Worm (Caenorhabditis elegans) whole organism, L4 larva: ENCODE measurements around the gene nlp-57.

Experiments
- F49E8.2 ChIP-seq: sonication (generic microtip); optimal IDR thresholded peaks from 2 replicates; lab custom pipeline; 2016; ENCODE audit warnings: missing compliant biosample characterization, mild to moderate bottlenecking, missing genetic modification characterization, borderline replicate concordance
- R02D3.7 ChIP-seq: fragments of 150-350 bp; sonication (generic microtip); optimal IDR thresholded peaks from 3 replicates; lab custom pipeline; 2014; ENCODE audit warnings: missing biosample characterization, missing genetic modification characterization
- T20F7.1 ChIP-seq: fragments of 200-800 bp; sonication (Bioruptor generic); optimal IDR thresholded peaks from 2 replicates; lab custom pipeline; 2018; ENCODE audit warnings: mild to moderate bottlenecking, missing genetic modification characterization, missing compliant biosample characterization
- Y5F2A.4 ChIP-seq: fragments of 200-800 bp; sonication (Bioruptor generic); optimal IDR thresholded peaks from 2 replicates; lab custom pipeline; 2018; ENCODE audit warnings: mild to moderate bottlenecking, missing genetic modification characterization, missing compliant biosample characterization
- ZK337.2 ChIP-seq: fragments of 200-800 bp; sonication (Bioruptor generic); IDR thresholded peaks from 2 replicates; pipeline ENCODE4 v1.3.6; 2022; ENCODE audit warnings: missing genetic modification reagents, missing genetic modification characterization, missing compliant biosample characterization
- ZK546.5 ChIP-seq, 2 experiments: sonication (generic microtip); optimal IDR thresholded peaks; 2 replicates each; lab custom pipeline; 2017; ENCODE audit warnings: missing biosample characterization in 2 of 2, missing genetic modification characterization in 2 of 2
- aha-1 ChIP-seq: fragments of 150-350 bp; peaks from one replicate; lab custom pipeline; 2014; ENCODE audit warnings: missing biosample characterization, missing genetic modification characterization
- attf-4 ChIP-seq: sonication (generic microtip); optimal IDR thresholded peaks from 3 replicates; lab custom pipeline; 2017; ENCODE audit warnings: missing biosample characterization, missing genetic modification characterization
- ceh-62 ChIP-seq: sonication (generic microtip); optimal IDR thresholded peaks from 2 replicates; lab custom pipeline; 2017; ENCODE audit warnings: missing biosample characterization, missing genetic modification characterization
- ceh-82 ChIP-seq: sonication (generic microtip); optimal IDR thresholded peaks from 2 replicates; lab custom pipeline; 2017; ENCODE audit warnings: missing biosample characterization, missing genetic modification characterization
- daf-16 ChIP-seq, 3 experiments: sonication (generic microtip); optimal IDR thresholded peaks; 2 replicates each; lab custom pipeline; 2016 to 2017; ENCODE audit warnings: missing genetic modification characterization in 3 of 3, missing genetic modification reagents in 3 of 3, mild to moderate bottlenecking in 2 of 3, missing compliant biosample characterization in 2 of 3, missing biosample characterization in 1 of 3, moderate library complexity in 1 of 3
- dmd-6 ChIP-seq: fragments of 200-800 bp; sonication (Bioruptor generic); IDR thresholded peaks from 2 replicates; pipeline ENCODE4 v1.3.6; 2022; ENCODE audit warnings: missing genetic modification reagents, missing genetic modification characterization, missing compliant biosample characterization
- dve-1 ChIP-seq: sonication (generic microtip); optimal IDR thresholded peaks from 2 replicates; lab custom pipeline; 2017; ENCODE audit warnings: antibody characterized with exemption, mild to moderate bottlenecking, missing genetic modification characterization, missing compliant biosample characterization; ENCODE audit not compliant: insufficient read depth
- fos-1 ChIP-seq: fragments of 150-350 bp; optimal IDR thresholded peaks from 2 replicates; lab custom pipeline; 2014; ENCODE audit warnings: missing biosample characterization, missing genetic modification characterization
- gei-8 ChIP-seq: fragments of 200-800 bp; sonication (Bioruptor generic); optimal IDR thresholded peaks from 2 replicates; lab custom pipeline; 2018; ENCODE audit warnings: mild to moderate bottlenecking, missing genetic modification characterization, missing compliant biosample characterization
- hif-1 ChIP-seq, 2 experiments: sonication (generic microtip); optimal IDR thresholded peaks; 2 replicates each; lab custom pipeline; 2016 to 2017; ENCODE audit warnings: missing compliant biosample characterization in 2 of 2, missing genetic modification characterization in 2 of 2, missing genetic modification reagents in 2 of 2, missing genotype in 2 of 2, mild to moderate bottlenecking in 1 of 2
- hlh-11 ChIP-seq: fragments of 200-800 bp; sonication (Bioruptor generic); optimal IDR thresholded peaks from 2 replicates; lab custom pipeline; 2018; ENCODE audit warnings: mild to moderate bottlenecking, missing genetic modification characterization, missing compliant biosample characterization
- hmg-1.1 ChIP-seq: fragments of 200-800 bp; sonication (Bioruptor generic); IDR thresholded peaks from 2 replicates; pipeline ENCODE4 v1.3.6; 2022; ENCODE audit warnings: missing genetic modification reagents, missing genetic modification characterization, missing compliant biosample characterization
- lin-1 ChIP-seq: fragments of 200-800 bp; sonication (Bioruptor generic); IDR thresholded peaks from 2 replicates; pipeline ENCODE4 v1.3.6; 2022; ENCODE audit warnings: missing genetic modification reagents, missing genetic modification characterization, missing compliant biosample characterization
- mxl-2 ChIP-seq: fragments of 200-800 bp; sonication (Bioruptor generic); conservative IDR thresholded peaks from 2 replicates; pipeline ENCODE4 v1.3.6; 2022; ENCODE audit warnings: missing genetic modification reagents, missing genetic modification characterization, missing compliant biosample characterization
- nhr-10 ChIP-seq: fragments of 150-350 bp; optimal IDR thresholded peaks from 2 replicates; lab custom pipeline; 2014; ENCODE audit warnings: missing biosample characterization, missing genetic modification characterization
- nhr-28 ChIP-seq: fragments of 150-350 bp; optimal IDR thresholded peaks from 2 replicates; lab custom pipeline; 2014; ENCODE audit warnings: missing biosample characterization, missing genetic modification characterization
- nhr-6 ChIP-seq: fragments of 150-350 bp; optimal IDR thresholded peaks from 2 replicates; lab custom pipeline; 2014; ENCODE audit warnings: missing biosample characterization, missing genetic modification characterization
- php-3 ChIP-seq: fragments of 200-800 bp; sonication (Bioruptor generic); IDR thresholded peaks from 2 replicates; pipeline ENCODE4 v1.3.6; 2022; ENCODE audit warnings: missing genetic modification reagents, missing genetic modification characterization, missing compliant biosample characterization
- pqm-1 ChIP-seq: sonication (generic microtip); optimal IDR thresholded peaks from 2 replicates; lab custom pipeline; 2017; ENCODE audit warnings: missing biosample characterization, missing genetic modification characterization
- saeg-2 ChIP-seq: fragments of 200-800 bp; sonication (Bioruptor generic); IDR thresholded peaks from 2 replicates; pipeline ENCODE4 v1.3.6; 2022; ENCODE audit warnings: missing genetic modification reagents, missing genetic modification characterization, missing compliant biosample characterization
- skn-1 ChIP-seq: fragments of 150-350 bp; optimal IDR thresholded peaks from 2 replicates; lab custom pipeline; 2014; ENCODE audit warnings: missing biosample characterization, missing genetic modification characterization
- snpc-1.2 ChIP-seq: fragments of 200-800 bp; sonication (Bioruptor generic); IDR thresholded peaks from 2 replicates; pipeline ENCODE4 v1.3.6; 2022; ENCODE audit warnings: missing genetic modification reagents, missing genetic modification characterization, missing compliant biosample characterization
- spr-1 ChIP-seq: sonication (generic microtip); optimal IDR thresholded peaks from 2 replicates; lab custom pipeline; 2016; ENCODE audit warnings: mild to moderate bottlenecking, missing genetic modification characterization, missing compliant biosample characterization
- unc-62 ChIP-seq, 3 experiments: fragments of 150-350 bp in 1 of 3; sonication (generic microtip); optimal IDR thresholded peaks in 2 of 3; peaks in 1 of 3; 1 replicate in 1 of 3; 2 replicates in 2 of 3; lab custom pipeline; 2014 to 2017; ENCODE audit warnings: missing biosample characterization in 3 of 3, missing genetic modification characterization in 3 of 3, missing genetic modification reagents in 3 of 3, missing genotype in 1 of 3
- zfp-2 ChIP-seq: sonication (generic microtip); optimal IDR thresholded peaks from 2 replicates; lab custom pipeline; 2016; ENCODE audit warnings: mild to moderate bottlenecking, missing genetic modification characterization, missing compliant biosample characterization
- zfp-3 ChIP-seq: fragments of 200-800 bp; sonication (Bioruptor generic); conservative IDR thresholded peaks from 2 replicates; pipeline ENCODE4 v1.3.6; 2022; ENCODE audit warnings: missing genetic modification reagents, missing genetic modification characterization, missing compliant biosample characterization
- zip-11 ChIP-seq: fragments of 200-800 bp; sonication (Bioruptor generic); IDR thresholded peaks from 2 replicates; pipeline ENCODE4 v1.3.6; 2022; ENCODE audit warnings: missing genetic modification characterization, missing compliant biosample characterization
- zip-2 ChIP-seq: fragments of 150-350 bp; optimal IDR thresholded peaks from 2 replicates; lab custom pipeline; 2014; ENCODE audit warnings: missing biosample characterization, missing genetic modification characterization
- ztf-11 ChIP-seq: fragments of 150-350 bp; optimal IDR thresholded peaks from 2 replicates; lab custom pipeline; 2014; ENCODE audit warnings: missing biosample characterization, missing genetic modification characterization

nlp-57 gene

DNA sequence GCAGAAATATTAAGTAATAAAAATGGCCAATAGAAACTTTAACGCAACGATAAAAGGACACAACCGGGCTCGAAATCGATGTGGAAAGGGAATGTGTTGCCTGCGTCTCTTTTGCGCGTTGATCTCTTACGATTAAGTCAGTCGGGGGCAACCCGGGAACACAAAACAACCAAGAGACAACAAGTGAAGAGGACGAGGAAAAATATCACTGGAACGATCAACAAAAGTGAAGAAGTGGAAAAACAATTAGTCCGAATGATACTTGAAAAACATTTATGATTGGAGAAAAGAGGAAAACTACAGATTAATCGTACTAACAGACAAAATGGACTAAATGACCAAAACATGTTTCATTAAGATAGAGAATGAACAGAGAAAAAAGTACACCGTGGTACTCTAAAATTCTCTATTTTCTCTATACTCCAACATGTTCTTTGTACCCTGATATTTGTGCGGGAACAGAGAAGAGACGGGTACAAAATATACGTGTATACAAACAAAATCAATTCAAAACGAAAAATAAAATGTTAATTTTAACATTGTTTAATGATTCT, 6.5 kb upstream of the nlp-57 start, which contains the start of gene F08G12.5 (continued):
- TF ChIP-seq F49E8.2 (tag; lab: Kevin White, UChicago) (no peak), lin-1 (no peak), ceh-62 (tag; lab: Kevin White, UChicago) (no peak), Y5F2A.4 (GFP tag; lab: Kevin White, UChicago) (no peak), daf-16 (GFP tag; optimal IDR thresholded peaks at IDR 0.05; lab: Kevin White, UChicago) (peak in 1 of 2 experiments; percentile 86), daf-16 (tag; optimal IDR thresholded peaks at IDR 0.05; lab: Kevin White, UChicago) (peak; percentile 81), zfp-2 (tag; lab: Kevin White, UChicago) (no peak), gei-8 (GFP tag; lab: Kevin White, UChicago) (no peak), R02D3.7 (tag; lab: Kevin White, UChicago) (no peak), snpc-1.2 (GFP tag; lab: Robert Waterston, UW) (no peak), hlh-11 (tag; lab: Kevin White, UChicago) (peak; percentile 49), ceh-82 (tag; lab: Kevin White, UChicago) (no peak), hif-1 (tag; optimal IDR thresholded peaks at IDR 0.05; lab: Kevin White, UChicago) (no peak), nhr-10 (tag; lab: Kevin White, UChicago) (no peak), T20F7.1 (no peak)

DNA sequence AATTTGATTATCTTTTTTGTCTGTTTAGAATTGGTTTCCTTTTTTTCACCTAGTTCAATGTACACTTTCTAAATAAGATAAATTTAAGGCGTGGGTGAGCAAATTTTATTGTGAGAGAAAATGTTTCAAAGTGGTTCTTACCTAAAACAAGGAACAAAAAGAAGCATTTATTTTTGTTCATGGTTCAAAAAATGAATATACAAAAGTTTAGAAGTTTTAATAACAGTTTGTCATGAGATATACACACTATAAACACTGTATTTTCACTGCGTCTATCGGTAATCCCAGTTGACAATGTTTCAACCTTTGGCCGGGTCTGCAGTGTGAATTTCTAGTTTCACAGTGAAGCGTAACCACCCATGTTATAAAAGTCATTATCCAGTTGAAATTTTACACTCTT, 1.5 kb upstream of the nlp-57 start, which contains the start of gene F08G12.11:
F08G12.11 (minus strand) TSS at position 181 of the 400 bp plus-strand sequence.
- TF ChIP-seq unc-62 (GFP tag; optimal IDR thresholded peaks at IDR 0.05 in 1 of 2; lab: Kevin White, UChicago) (peak in 1 of 2 experiments; percentile 91), unc-62 (tag; optimal IDR thresholded peaks at IDR 0.05; lab: Kevin White, UChicago) (no peak), zip-2 (tag; lab: Kevin White, UChicago) (no peak)

DNA sequence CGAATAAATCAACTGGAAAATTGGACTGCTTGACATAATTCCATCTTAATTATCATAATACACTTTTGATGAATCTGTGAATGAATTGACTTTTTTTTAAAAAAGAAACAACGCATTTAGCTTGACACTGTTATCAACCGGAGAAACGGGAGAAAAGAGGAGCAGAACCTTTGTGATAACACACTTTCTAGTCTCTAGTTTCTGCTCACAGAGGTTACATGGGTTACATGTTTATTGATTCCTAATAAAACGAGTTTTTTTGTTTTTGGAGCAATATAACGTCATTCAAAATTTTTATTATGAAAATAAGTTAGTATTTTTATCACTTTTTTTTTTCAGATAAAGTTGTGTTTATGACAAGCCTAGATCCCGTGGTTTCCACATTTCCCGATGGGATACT, 1.1 kb downstream of the nlp-57 start, which contains the start of gene hizr-1:
hizr-1 (plus strand) TSS at position 340 of the 400 bp plus-strand sequence.
- TF ChIP-seq skn-1 (tag; lab: Kevin White, UChicago) (no peak), gei-8 (GFP tag; lab: Kevin White, UChicago) (no peak), daf-16 (GFP tag; optimal IDR thresholded peaks at IDR 0.05; lab: Kevin White, UChicago) (no peak), daf-16 (tag; optimal IDR thresholded peaks at IDR 0.05; lab: Kevin White, UChicago) (peak; percentile 68), hlh-11 (tag; lab: Kevin White, UChicago) (peak; percentile 26), saeg-2 (GFP tag; lab: Robert Waterston, UW) (no peak), ZK546.5 (tag; optimal IDR thresholded peaks at IDR 0.05; lab: Kevin White, UChicago) (no peak), ZK337.2 (GFP tag; lab: Robert Waterston, UW) (no peak), mxl-2 (GFP tag; lab: Robert Waterston, UW) (no peak), zfp-3 (GFP tag; lab: Robert Waterston, UW) (no peak), dve-1 (tag; lab: Kevin White, UChicago) (peak; percentile 36), aha-1 (tag; lab: Kevin White, UChicago) (peak; percentile 1), nhr-28 (tag; lab: Kevin White, UChicago) (peak; percentile 68), zip-11 (GFP tag; lab: Robert Waterston, UW) (no peak), php-3 (GFP tag; lab: Robert Waterston, UW) (peak; percentile 15; the same call in 1 of the 2 replicates), attf-4 (tag; lab: Kevin White, UChicago) (no peak), hmg-1.1 (GFP tag; lab: Robert Waterston, UW) (no peak), nhr-6 (no peak), spr-1 (no peak), dmd-6 (GFP tag; lab: Robert Waterston, UW) (no peak), fos-1 (tag; lab: Kevin White, UChicago) (no peak), ztf-11 (tag; lab: Kevin White, UChicago) (no peak), pqm-1 (tag; lab: Kevin White, UChicago) (peak; percentile 68)
